Worm (Caenorhabditis elegans) whole organism, L2 larva: ENCODE data around the gene R13H4.7.

Experiments
- R02D3.7 ChIP-seq: fragments of 150-350 bp; optimal IDR thresholded peaks from 2 replicates; lab custom pipeline; 2014; ENCODE audit warnings: missing biosample characterization, missing genetic modification characterization
- Y55F3AM.14 ChIP-seq: fragments of 200-800 bp; sonication (Bioruptor generic); optimal IDR thresholded peaks from 2 replicates; lab custom pipeline; 2018; ENCODE audit warnings: mild to moderate bottlenecking, missing genetic modification characterization, missing compliant biosample characterization
- gmeb-1 ChIP-seq: fragments of 150-350 bp; optimal IDR thresholded peaks from 2 replicates; lab custom pipeline; 2014; ENCODE audit warnings: missing biosample characterization, missing genetic modification characterization
- nhr-6 ChIP-seq: fragments of 150-350 bp; optimal IDR thresholded peaks from 2 replicates; lab custom pipeline; 2014; ENCODE audit warnings: missing biosample characterization, missing genetic modification characterization
- snpc-4 ChIP-seq: fragments of 150-350 bp; optimal IDR thresholded peaks from 2 replicates; lab custom pipeline; 2014; ENCODE audit warnings: missing biosample characterization, missing genetic modification characterization

DNA sequence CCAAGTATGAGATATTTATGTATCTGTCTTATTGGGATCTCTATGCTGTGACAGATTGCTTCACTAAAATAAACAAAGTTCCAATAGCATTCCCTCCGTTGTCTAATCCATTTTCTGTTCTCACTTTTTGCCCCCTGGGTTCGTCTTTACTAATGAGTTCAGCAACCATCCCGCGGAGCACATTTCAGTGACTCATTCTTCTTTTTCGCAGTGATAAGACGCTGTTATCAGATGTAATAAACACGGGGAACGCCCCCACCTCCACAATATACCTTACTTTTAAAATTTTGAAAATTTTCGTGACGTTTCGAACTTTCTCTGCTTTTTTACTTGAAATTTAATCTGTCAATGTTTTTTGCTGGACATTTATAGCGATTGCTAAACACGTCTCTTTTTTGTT lies 32.1 kb upstream of the R13H4.7 start:
- TF ChIP-seq R02D3.7 (no peak), gmeb-1 (tag; lab: Kevin White, UChicago) (no peak), snpc-4 (no peak), nhr-6 (no peak), Y55F3AM.14 (GFP tag; lab: Kevin White, UChicago) (no peak)
